Fruit fly (Drosophila melanogaster) whole organism, prepupa: Measurements from ENCODE around the gene CG14174.

ENCODE experiments used
- Blimp-1 ChIP-seq: fragments of 200-800 bp; sonication (Bioruptor generic); optimal IDR thresholded peaks from 3 replicates; lab custom pipeline; 2017; ENCODE audit warnings: missing biosample characterization, missing genetic modification characterization, mild to moderate bottlenecking, moderate library complexity, missing genetic modification reagents
- CG8119 ChIP-seq: fragments of 200-800 bp; sonication (Bioruptor generic); IDR thresholded peaks from 3 replicates; pipeline ENCODE4 v1.3.6; 2022; ENCODE audit warnings: missing biosample characterization, missing genetic modification characterization
- Eip75B ChIP-seq: fragments of 200-800 bp; sonication (Bioruptor generic); optimal IDR thresholded peaks from 3 replicates; lab custom pipeline; 2016; ENCODE audit warnings: missing biosample characterization, missing genetic modification characterization
- Eip93F ChIP-seq: fragments of 200-800 bp; sonication (Bioruptor generic); optimal IDR thresholded peaks from 2 replicates; lab custom pipeline; 2016; ENCODE audit warnings: missing biosample characterization, mild to moderate bottlenecking, missing genetic modification characterization
- Hr38 ChIP-seq: sonication (Bioruptor generic); optimal IDR thresholded peaks from 2 replicates; lab custom pipeline; 2016; ENCODE audit warnings: missing biosample characterization, missing genetic modification characterization
- Smox ChIP-seq: fragments of 200-800 bp; sonication (Bioruptor generic); optimal IDR thresholded peaks from 3 replicates; lab custom pipeline; 2016; ENCODE audit warnings: missing biosample characterization, missing genetic modification characterization
- salr ChIP-seq, 2 experiments: fragments of 200-800 bp; sonication (Bioruptor generic); optimal IDR thresholded peaks; 3 replicates each; lab custom pipeline; 2016 to 2018; ENCODE audit warnings: missing biosample characterization in 2 of 2, missing genetic modification characterization in 2 of 2, mild to moderate bottlenecking in 1 of 2
- ss ChIP-seq, 2 experiments: fragments of 200-800 bp; sonication (Bioruptor generic); optimal IDR thresholded peaks; 2 replicates in 1 of 2; 3 replicates in 1 of 2; lab custom pipeline; 2017 to 2018; ENCODE audit warnings: mild to moderate bottlenecking in 2 of 2, missing biosample characterization in 2 of 2, missing genetic modification characterization in 2 of 2, moderate library complexity in 1 of 2

DNA sequence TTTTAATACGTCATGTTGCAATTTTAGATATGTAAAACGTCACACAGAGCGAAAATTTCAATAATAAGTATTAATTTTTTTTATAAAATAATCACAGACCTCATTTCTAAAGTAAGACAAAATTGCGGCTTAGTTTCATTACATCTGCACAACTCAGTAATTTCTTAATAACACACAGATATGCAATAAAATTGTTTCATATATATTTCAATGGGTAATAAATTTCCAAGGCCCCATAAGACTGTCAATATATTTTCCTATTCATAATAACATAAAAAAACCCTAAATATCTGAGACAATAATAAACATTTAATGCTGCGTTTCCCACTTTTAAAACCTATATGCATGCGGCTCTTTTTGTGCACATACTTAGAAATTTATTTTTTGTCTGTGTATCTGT, 23.5 kb upstream of the CG14174 start:
- TF ChIP-seq ss (GFP tag; optimal IDR thresholded peaks at IDR 0.05; lab: Kevin White, UChicago), result no peak
- TF ChIP-seq Eip75B, result peak; percentile 21
- peak in 1 of 2 experiments; percentile 28 for TF ChIP-seq salr (GFP tag; optimal IDR thresholded peaks at IDR 0.05; lab: Kevin White, UChicago)
- TF ChIP-seq Hr38, result no peak
- no peak for TF ChIP-seq Eip93F
- no peak for TF ChIP-seq Blimp-1
- peak; percentile 18 for TF ChIP-seq Smox (GFP tag; lab: Kevin White, UChicago)
- TF ChIP-seq CG8119 (GFP tag; lab: Robert Waterston, UW), result peak; percentile 45; the same call in 1 of the 3 replicates
